Fruit fly (Drosophila melanogaster) whole organism, embryonic: ENCODE measurements around the gene CG31548.

Experiments
- Atf3 ChIP-seq: fragments of 200-800 bp; sonication (Bioruptor generic); optimal IDR thresholded peaks from 3 replicates; lab custom pipeline; 2016; ENCODE audit warnings: missing biosample characterization, missing genetic modification characterization
- Awh ChIP-seq: fragments of 200-800 bp; sonication (Bioruptor generic); IDR thresholded peaks from 2 replicates; pipeline ENCODE4, ENCODE4 v1.3.6; 2022; ENCODE audit warnings: missing biosample characterization, missing genetic modification characterization
- Bgb ChIP-seq: fragments of 200-800 bp; sonication (Bioruptor generic); IDR thresholded peaks from 2 replicates; pipeline ENCODE4 v1.3.6; 2022; ENCODE audit warnings: missing biosample characterization, missing genetic modification characterization; ENCODE audit not compliant: partially characterized antibody
- CG10147 ChIP-seq: fragments of 200-800 bp; sonication (Bioruptor generic); optimal IDR thresholded peaks from 2 replicates; lab custom pipeline; 2019; ENCODE audit warnings: missing biosample characterization, mild to moderate bottlenecking, missing genetic modification characterization, moderate library complexity
- CG10366 ChIP-seq: fragments of 200-800 bp; sonication (Bioruptor generic); IDR thresholded peaks from 2 replicates; pipeline ENCODE4 v1.3.6; 2022; ENCODE audit warnings: missing biosample characterization, missing genetic modification characterization
- CG10654 ChIP-seq: fragments of 200-800 bp; sonication (Bioruptor generic); optimal IDR thresholded peaks from 2 replicates; lab custom pipeline; 2016; ENCODE audit warnings: missing biosample characterization, missing genetic modification characterization
- CG11093 ChIP-seq: fragments of 200-800 bp; sonication (Bioruptor generic); IDR thresholded peaks from 3 replicates; pipeline ENCODE4 v1.3.6; 2022; ENCODE audit warnings: missing biosample characterization, missing genetic modification characterization
- CG15011 ChIP-seq: fragments of 200-800 bp; sonication (Bioruptor generic); optimal IDR thresholded peaks from 3 replicates; lab custom pipeline; 2018; ENCODE audit warnings: missing biosample characterization, mild to moderate bottlenecking, missing genetic modification characterization
- CG15073 ChIP-seq: fragments of 200-800 bp; sonication (Bioruptor generic); optimal IDR thresholded peaks from 2 replicates; lab custom pipeline; 2016; ENCODE audit warnings: missing biosample characterization, missing genetic modification characterization
- CG1529 ChIP-seq: fragments of 200-800 bp; sonication (Bioruptor generic); optimal IDR thresholded peaks from 3 replicates; lab custom pipeline; 2018; ENCODE audit warnings: missing biosample characterization, missing genetic modification characterization
- CG15601 ChIP-seq: fragments of 200-800 bp; sonication (Bioruptor generic); optimal IDR thresholded peaks from 3 replicates; lab custom pipeline; 2019; ENCODE audit warnings: missing biosample characterization, mild to moderate bottlenecking, missing genetic modification characterization, moderate library complexity
- CG1602 ChIP-seq: fragments of 200-800 bp; sonication (Bioruptor generic); optimal IDR thresholded peaks from 3 replicates; lab custom pipeline; 2016; ENCODE audit warnings: missing biosample characterization, missing genetic modification characterization
- CG17186 ChIP-seq: fragments of 200-800 bp; sonication (Bioruptor generic); optimal IDR thresholded peaks from 3 replicates; lab custom pipeline; 2017; ENCODE audit warnings: missing biosample characterization, missing genetic modification reagents, missing genetic modification characterization
- CG17361 ChIP-seq: fragments of 200-800 bp; sonication (Bioruptor generic); IDR thresholded peaks from 3 replicates; pipeline ENCODE4 v1.3.6; 2022; ENCODE audit warnings: missing biosample characterization, missing genetic modification characterization
- CG17612 ChIP-seq: fragments of 200-800 bp; sonication (Bioruptor generic); IDR thresholded peaks from 2 replicates; pipeline ENCODE4 v1.3.6; 2022; ENCODE audit warnings: missing biosample characterization, missing genetic modification characterization
- CG2199 ChIP-seq: fragments of 200-800 bp; sonication (Bioruptor generic); IDR thresholded peaks from 3 replicates; pipeline ENCODE4 v1.3.6; 2022; ENCODE audit warnings: missing biosample characterization, missing genetic modification characterization
- CG3847 ChIP-seq: fragments of 200-800 bp; sonication (Bioruptor generic); IDR thresholded peaks from 2 replicates; pipeline ENCODE4 v1.3.6; 2022; ENCODE audit warnings: missing biosample characterization, missing genetic modification characterization
- CG6813 ChIP-seq: fragments of 200-800 bp; sonication (Bioruptor generic); optimal IDR thresholded peaks from 2 replicates; lab custom pipeline; 2017; ENCODE audit warnings: missing biosample characterization, missing genetic modification characterization, mild to moderate bottlenecking, moderate library complexity, missing genetic modification reagents
- CG7987 ChIP-seq: fragments of 200-800 bp; sonication (Bioruptor generic); optimal IDR thresholded peaks from 2 replicates; lab custom pipeline; 2018; ENCODE audit warnings: missing biosample characterization, mild to moderate bottlenecking, missing genetic modification characterization, moderate library complexity
- CG9727 ChIP-seq: fragments of 200-800 bp; sonication (Bioruptor generic); optimal IDR thresholded peaks from 3 replicates; lab custom pipeline; 2017; ENCODE audit warnings: missing biosample characterization, mild to moderate bottlenecking, missing genetic modification characterization
- Camta ChIP-seq: fragments of 200-800 bp; sonication (Bioruptor generic); optimal IDR thresholded peaks from 2 replicates; lab custom pipeline; 2016; ENCODE audit warnings: missing biosample characterization, missing genetic modification characterization
- Dek ChIP-seq: fragments of 200-800 bp; sonication (Bioruptor generic); optimal IDR thresholded peaks from 3 replicates; lab custom pipeline; 2019; ENCODE audit warnings: missing biosample characterization, mild to moderate bottlenecking, missing genetic modification characterization, moderate library complexity
- HLHmδ ChIP-seq: fragments of 200-800 bp; sonication (Bioruptor generic); optimal IDR thresholded peaks from 2 replicates; lab custom pipeline; 2018; ENCODE audit warnings: missing biosample characterization, mild to moderate bottlenecking, missing genetic modification characterization, moderate library complexity
- Hmr ChIP-seq: fragments of 200-800 bp; sonication (Bioruptor generic); optimal IDR thresholded peaks from 3 replicates; lab custom pipeline; 2017; ENCODE audit warnings: mild to moderate bottlenecking, missing biosample characterization, missing genetic modification reagents, missing genetic modification characterization
- Nf-YA ChIP-seq: fragments of 200-800 bp; sonication (Bioruptor generic); IDR thresholded peaks from 2 replicates; pipeline ENCODE4 v1.3.6; 2022; ENCODE audit warnings: missing biosample characterization, missing genetic modification characterization
- Six4 ChIP-seq: fragments of 200-800 bp; sonication (Bioruptor generic); optimal IDR thresholded peaks from 2 replicates; lab custom pipeline; 2016; ENCODE audit warnings: missing biosample characterization, missing genetic modification characterization
- Tbp ChIP-seq: fragments of >200 bp; optimal IDR thresholded peaks from 2 replicates; lab custom pipeline; 2018; ENCODE audit warnings: missing biosample characterization, missing genetic modification characterization
- ash1 ChIP-seq: fragments of 200-800 bp; sonication (Bioruptor generic); optimal IDR thresholded peaks from 2 replicates; lab custom pipeline; 2018; ENCODE audit warnings: missing biosample characterization, mild to moderate bottlenecking, missing genetic modification characterization
- chn ChIP-seq: fragments of 200-800 bp; sonication (Bioruptor generic); optimal IDR thresholded peaks from 2 replicates; lab custom pipeline; 2016; ENCODE audit warnings: missing biosample characterization, missing genetic modification characterization
- da ChIP-seq: fragments of 200-800 bp; sonication (Bioruptor generic); optimal IDR thresholded peaks from 2 replicates; lab custom pipeline; 2016; ENCODE audit warnings: missing biosample characterization, missing genetic modification characterization
- dan ChIP-seq: fragments of 200-800 bp; sonication (Bioruptor generic); IDR thresholded peaks from 2 replicates; pipeline ENCODE4 v1.3.6; 2022; ENCODE audit warnings: missing biosample characterization, missing genetic modification characterization
- fu2 ChIP-seq: fragments of 200-800 bp; sonication (Bioruptor generic); optimal IDR thresholded peaks from 2 replicates; lab custom pipeline; 2016; ENCODE audit warnings: missing biosample characterization, missing genetic modification characterization
- gro ChIP-seq: fragments of 200-800 bp; sonication (Bioruptor generic); optimal IDR thresholded peaks from 2 replicates; lab custom pipeline; 2016; ENCODE audit warnings: missing biosample characterization, missing genetic modification characterization
- hbn ChIP-seq: fragments of 200-800 bp; sonication (Bioruptor generic); IDR thresholded peaks from 2 replicates; pipeline ENCODE4 v1.3.6; 2022; ENCODE audit warnings: missing biosample characterization, missing genetic modification characterization; ENCODE audit not compliant: partially characterized antibody
- insv ChIP-seq, 2 experiments: fragments of 200-800 bp; sonication (Bioruptor generic); optimal IDR thresholded peaks; 3 replicates each; lab custom pipeline; 2016 to 2018; ENCODE audit warnings: missing biosample characterization in 2 of 2, missing genetic modification characterization in 2 of 2
- ken ChIP-seq: fragments of 200-800 bp; sonication (Bioruptor generic); IDR thresholded peaks from 3 replicates; pipeline ENCODE4 v1.3.6; 2022; ENCODE audit warnings: missing biosample characterization, missing genetic modification characterization
- pros ChIP-seq: fragments of 200-800 bp; sonication (Bioruptor generic); optimal IDR thresholded peaks from 3 replicates; lab custom pipeline; 2019; ENCODE audit warnings: missing biosample characterization, mild to moderate bottlenecking, missing genetic modification characterization, moderate library complexity
- pzg ChIP-seq: fragments of 200-800 bp; sonication (Bioruptor generic); optimal IDR thresholded peaks from 3 replicates; lab custom pipeline; 2018; ENCODE audit warnings: missing biosample characterization, mild to moderate bottlenecking, missing genetic modification characterization, moderate library complexity
- row ChIP-seq: fragments of 200-800 bp; sonication (Bioruptor generic); IDR thresholded peaks from 3 replicates; pipeline ENCODE4 v1.3.6; 2022; ENCODE audit warnings: missing biosample characterization, missing genetic modification characterization
- salm ChIP-seq: fragments of 200-800 bp; sonication (Bioruptor generic); optimal IDR thresholded peaks from 2 replicates; lab custom pipeline; 2018; ENCODE audit warnings: missing biosample characterization, mild to moderate bottlenecking, missing genetic modification characterization
- sc ChIP-seq, 3 experiments: fragments of >200 bp in 2 of 3; fragments of 200-800 bp in 1 of 3; sonication (Bioruptor generic) in 1 of 3; optimal IDR thresholded peaks; 2 replicates in 2 of 3; 3 replicates in 1 of 3; lab custom pipeline; 2017; ENCODE audit warnings: mild to moderate bottlenecking in 1 of 3, missing biosample characterization in 1 of 3, missing genetic modification characterization in 1 of 3, missing genetic modification reagents in 1 of 3
- scrt ChIP-seq: fragments of 200-800 bp; sonication (Bioruptor generic); optimal IDR thresholded peaks from 2 replicates; lab custom pipeline; 2018; ENCODE audit warnings: missing biosample characterization, mild to moderate bottlenecking, missing genetic modification characterization, moderate library complexity
- seq ChIP-seq: fragments of 200-800 bp; sonication (Bioruptor generic); IDR thresholded peaks from 2 replicates; pipeline ENCODE4 v1.3.6; 2022; ENCODE audit warnings: missing biosample characterization, missing genetic modification characterization
- slou ChIP-seq: fragments of 200-800 bp; sonication (Bioruptor generic); optimal IDR thresholded peaks from 3 replicates; lab custom pipeline; 2016; ENCODE audit warnings: missing biosample characterization, missing genetic modification characterization
- ssp ChIP-seq: fragments of 200-800 bp; sonication (Bioruptor generic); IDR thresholded peaks from 2 replicates; pipeline ENCODE4 v1.3.6; 2022; ENCODE audit warnings: missing biosample characterization, missing genetic modification characterization
- tll ChIP-seq, 2 experiments: fragments of 200-800 bp in 1 of 2; fragments of >200 bp in 1 of 2; sonication (Bioruptor generic) in 1 of 2; optimal IDR thresholded peaks; 2 replicates each; lab custom pipeline; 2017 to 2019; ENCODE audit warnings: missing biosample characterization in 2 of 2, missing genetic modification characterization in 2 of 2, mild to moderate bottlenecking in 1 of 2, moderate library complexity in 1 of 2
- tna ChIP-seq: fragments of 200-800 bp; sonication (Bioruptor generic); IDR thresholded peaks from 2 replicates; pipeline ENCODE4 v1.3.6; 2022; ENCODE audit warnings: missing biosample characterization, missing genetic modification characterization; ENCODE audit not compliant: partially characterized antibody
- trem ChIP-seq: fragments of 200-800 bp; optimal IDR thresholded peaks from 3 replicates; lab custom pipeline; 2019; ENCODE audit warnings: missing biosample characterization, mild to moderate bottlenecking, missing genetic modification characterization, moderate library complexity
- trh ChIP-seq: fragments of 200-800 bp; sonication (Bioruptor generic); optimal IDR thresholded peaks from 2 replicates; lab custom pipeline; 2016; ENCODE audit warnings: missing biosample characterization, missing genetic modification characterization
- unpg ChIP-seq: fragments of 200-800 bp; sonication (Bioruptor generic); optimal IDR thresholded peaks from 3 replicates; lab custom pipeline; 2018; ENCODE audit warnings: missing biosample characterization, mild to moderate bottlenecking, missing genetic modification characterization, moderate library complexity
- zen2 ChIP-seq: fragments of 200-800 bp; sonication (Bioruptor generic); IDR thresholded peaks from 3 replicates; pipeline ENCODE4 v1.3.6; 2022; ENCODE audit warnings: missing biosample characterization, missing genetic modification characterization; ENCODE audit not compliant: partially characterized antibody

CG31548 gene

DNA sequence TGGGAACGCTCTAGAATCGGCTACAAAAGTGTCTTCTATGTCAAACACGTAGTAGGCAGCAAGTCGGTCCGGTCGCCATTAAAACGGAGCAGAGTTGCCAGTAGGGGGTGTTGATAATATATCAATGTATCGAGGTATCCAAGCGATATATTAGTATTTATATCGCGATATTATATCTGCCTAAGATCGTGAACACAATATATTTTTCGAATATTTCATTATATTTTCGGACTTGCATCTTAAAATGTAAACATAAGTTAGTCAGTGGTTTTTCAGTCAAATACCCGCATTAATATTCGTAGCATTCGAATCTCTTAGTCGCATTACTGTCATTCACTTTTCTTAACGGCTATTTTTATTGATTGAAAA is 23.2 kb upstream of the CG31548 start, which contains the start of gene CG2182 (continued):
- TF ChIP-seq Hmr (GFP tag; lab: Kevin White, UChicago) (no peak), fu2 (GFP tag; lab: Kevin White, UChicago) (no peak), trem (tag; lab: Kevin White, UChicago) (peak; percentile 33), CG6813 (GFP tag; lab: Kevin White, UChicago) (no peak), hbn (GFP tag; lab: Robert Waterston, UW) (peak; percentile 14), tll (GFP tag; optimal IDR thresholded peaks at IDR 0.05; lab: Kevin White, UChicago) (no peak), gro (GFP tag; lab: Kevin White, UChicago) (no peak), CG17186 (no peak), CG15073 (GFP tag; lab: Kevin White, UChicago) (no peak), ash1 (no peak), CG10366 (GFP tag; lab: Robert Waterston, UW) (no peak), Six4 (no peak), dan (GFP tag; lab: Robert Waterston, UW) (no peak), scrt (no peak), CG9727 (GFP tag; lab: Kevin White, UChicago) (no peak), CG3847 (GFP tag; lab: Robert Waterston, UW) (no peak), Awh (GFP tag; lab: Robert Waterston, UW) (no peak), Dek (no peak), CG15601 (tag; lab: Kevin White, UChicago) (no peak), Bgb (GFP tag; lab: Robert Waterston, UW) (peak; percentile 77), ken (GFP tag; lab: Robert Waterston, UW) (no peak), seq (GFP tag; lab: Robert Waterston, UW) (no peak), HLHmδ (GFP tag; lab: Kevin White, UChicago) (no peak), CG2199 (GFP tag; lab: Robert Waterston, UW) (no peak), insv (GFP tag; optimal IDR thresholded peaks at IDR 0.05; lab: Kevin White, UChicago) (no peak), Nf-YA (GFP tag; lab: Robert Waterston, UW) (no peak), ssp (GFP tag; lab: Robert Waterston, UW) (no peak), salm (tag; lab: Kevin White, UChicago) (no peak), CG11093 (GFP tag; lab: Robert Waterston, UW) (no peak), row (GFP tag; lab: Robert Waterston, UW) (peak; percentile 74), pzg (GFP tag; lab: Kevin White, UChicago) (peak; percentile 39), Camta (GFP tag; lab: Kevin White, UChicago) (no peak), Tbp (GFP tag; lab: Kevin White, UChicago) (no peak), tna (peak; percentile 10), Atf3 (GFP tag; lab: Kevin White, UChicago) (no peak), zen2 (GFP tag; lab: Robert Waterston, UW) (peak; percentile 47; the same call in 2 of the 3 replicates), trh (no peak), unpg (no peak), CG10147 (GFP tag; lab: Kevin White, UChicago) (no peak), slou (GFP tag; lab: Kevin White, UChicago) (no peak), CG17612 (GFP tag; lab: Robert Waterston, UW) (no peak), CG1529 (GFP tag; lab: Kevin White, UChicago) (no peak), pros (no peak), CG10654 (GFP tag; lab: Kevin White, UChicago) (no peak), sc (optimal IDR thresholded peaks at IDR 0.05; lab: Kevin White, UChicago) (no peak), sc (GFP tag; optimal IDR thresholded peaks at IDR 0.05; lab: Kevin White, UChicago) (no peak), da (GFP tag; lab: Kevin White, UChicago) (no peak), CG17361 (no peak), CG7987 (GFP tag; lab: Kevin White, UChicago) (no peak), CG1602 (GFP tag; lab: Kevin White, UChicago) (no peak), CG15011 (no peak), chn (GFP tag; lab: Kevin White, UChicago) (no peak)
